Fruit fly (Drosophila melanogaster) S2 (cell line): ENCODE measurements around the gene CG14062.

ENCODE experiments used
- CG8478 ChIP-seq: fragments of >200 bp; optimal IDR thresholded peaks from 2 replicates; lab custom pipeline; 2018
- CTCF ChIP-seq, 2 experiments: fragments of >200 bp; optimal IDR thresholded peaks; 2 replicates each; lab custom pipeline; 2018

DNA sequence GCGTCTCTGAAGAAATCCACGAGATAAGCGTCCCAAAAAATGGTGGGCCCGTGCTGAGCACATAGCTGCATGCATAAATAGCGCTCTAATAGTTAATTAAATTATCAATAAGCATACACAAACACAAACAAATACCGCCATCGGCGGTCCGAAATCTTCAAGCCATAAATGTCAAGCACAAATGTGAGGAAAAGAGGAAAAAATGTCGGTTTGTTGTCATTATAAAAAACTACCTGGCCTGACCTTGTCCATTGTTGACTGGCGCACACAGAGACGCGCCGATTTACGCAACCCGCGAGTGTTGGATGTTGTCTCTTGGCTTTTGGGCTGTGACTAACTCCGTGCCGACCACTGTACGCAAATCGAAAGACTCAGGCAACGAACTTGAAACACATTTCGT lies 45.3 kb upstream of the CG14062 start:
- TF ChIP-seq CTCF (optimal IDR thresholded peaks at IDR 0.05; lab: Kevin White, UChicago) (no peak), CG8478 (lab: Kevin White, UChicago) (no peak)
